Worm (Caenorhabditis elegans): ENCODE results near the gene Y9C12A.1.

ce11 chrX:641440-641839 is 41.2 kb downstream of the Y9C12A.1 start, which contains the start of gene M6.11:
- TF ChIP-seq lin-11 (tag; optimal IDR thresholded peaks at IDR 0.05) (no peak), ceh-16 (tag; optimal IDR thresholded peaks at IDR 0.05) (no peak), zag-1 (tag; optimal IDR thresholded peaks at IDR 0.05) (no peak), nhr-12 (tag; optimal IDR thresholded peaks at IDR 0.05) (no peak), aly-2 (tag; optimal IDR thresholded peaks at IDR 0.05) (no peak), nhr-23 (tag; optimal IDR thresholded peaks at IDR 0.05) (no peak), egl-27 (tag; optimal IDR thresholded peaks at IDR 0.05) (no peak), ztf-11 (tag; optimal IDR thresholded peaks at IDR 0.05) (no peak), ZK546.5 (tag; optimal IDR thresholded peaks at IDR 0.05) (no peak), ceh-82 (tag; optimal IDR thresholded peaks at IDR 0.05) (no peak), ztf-4 (tag; optimal IDR thresholded peaks at IDR 0.05) (no peak), nhr-77 (tag; optimal IDR thresholded peaks at IDR 0.05) (no peak), ama-1 (optimal IDR thresholded peaks at IDR 0.05) (no peak)
